Fruit fly (Drosophila melanogaster) whole organism, wandering third instar larva: Measurements from ENCODE around the gene Nt5b.

ENCODE experiments used
- OdsH ChIP-seq: fragments of 200-800 bp; sonication (Bioruptor generic); optimal IDR thresholded peaks from 2 replicates; lab custom pipeline; 2016; ENCODE audit warnings: missing biosample characterization, mild to moderate bottlenecking, missing genetic modification characterization
- fru ChIP-seq: fragments of 200-800 bp; sonication (Bioruptor generic); optimal IDR thresholded peaks from 3 replicates; lab custom pipeline; 2016; ENCODE audit warnings: missing biosample characterization, mild to moderate bottlenecking, missing genetic modification characterization
- h ChIP-seq: fragments of 200-800 bp; sonication (Bioruptor generic); optimal IDR thresholded peaks from 3 replicates; lab custom pipeline; 2016; ENCODE audit warnings: missing biosample characterization, mild to moderate bottlenecking, missing genetic modification characterization

DNA sequence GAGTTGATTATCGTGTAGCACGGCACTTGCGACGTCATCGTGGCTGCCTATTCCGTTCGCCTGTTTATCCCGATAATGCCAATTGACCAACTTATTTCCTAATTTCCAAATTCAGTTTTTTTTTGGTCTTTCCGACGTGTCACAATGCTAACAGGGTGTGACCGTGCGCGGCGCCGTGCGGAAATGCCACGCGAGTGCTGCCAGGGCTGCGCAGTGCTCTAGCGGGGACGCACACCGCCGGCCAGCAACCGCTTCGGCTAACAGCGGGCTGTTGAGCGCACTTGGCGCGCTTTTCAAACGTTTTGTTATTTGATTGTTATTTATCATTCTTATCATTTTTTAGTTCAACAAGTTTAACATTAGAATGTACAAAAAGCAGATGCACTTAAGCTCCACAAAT lies 24.9 kb downstream of the Nt5b start, which contains the start of gene betaCOP:
- TF ChIP-seq fru (GFP tag; lab: Kevin White, UChicago) (no peak), OdsH (GFP tag; lab: Kevin White, UChicago) (no peak), h (GFP tag; lab: Kevin White, UChicago) (no peak)
